Fruit fly (Drosophila melanogaster): ENCODE results near the gene Oga.
A peak's percentile ranks its signal among the peaks of the same experiment; 100 is the strongest.

DNA sequence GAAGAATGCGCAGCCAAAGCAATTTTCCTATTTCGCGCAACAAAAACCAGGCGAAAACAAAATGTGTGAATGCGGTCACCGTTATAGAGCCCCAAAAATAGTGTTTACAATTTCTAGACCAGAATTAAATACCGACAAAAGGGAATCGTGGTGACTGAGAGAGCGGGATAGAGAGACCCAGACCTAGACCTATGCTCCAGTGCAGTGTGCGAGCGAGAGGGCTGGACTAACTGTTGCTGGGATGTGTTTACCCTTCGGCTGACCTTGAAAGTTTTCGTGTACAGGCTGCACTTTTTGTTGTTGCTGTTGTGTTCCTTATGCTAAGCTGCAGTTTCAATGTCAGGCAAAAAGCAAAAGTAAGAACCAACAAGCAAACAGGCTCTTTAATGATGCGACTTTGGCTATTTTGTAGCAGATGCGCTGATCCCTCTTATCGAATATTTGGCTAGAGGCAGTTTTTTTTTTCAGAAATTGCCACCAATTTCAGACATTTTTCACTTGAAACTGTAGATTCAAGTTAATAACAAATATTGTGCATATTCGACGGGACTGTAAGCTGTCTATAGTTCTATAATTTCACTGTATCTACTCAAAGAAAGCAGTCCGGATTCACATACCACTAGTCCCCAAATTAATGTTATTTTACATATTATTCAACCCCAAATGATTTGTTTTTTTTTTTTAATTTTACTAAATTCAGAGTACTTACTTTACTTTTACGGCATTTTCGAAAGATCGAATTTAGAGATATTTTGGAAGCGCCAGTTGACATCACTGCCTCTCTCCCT is 32.1 kb upstream of the Oga start:
- TF ChIP-seq CG10209 (GFP tag; optimal IDR thresholded peaks at IDR 0.05), result peak; percentile 43
- peak; percentile 54 for TF ChIP-seq dmrt99B (tag; optimal IDR thresholded peaks at IDR 0.05)
- TF ChIP-seq insv (GFP tag; optimal IDR thresholded peaks at IDR 0.05), result no peak
- no peak for TF ChIP-seq Dll (GFP tag; IDR thresholded peaks at IDR 0.05; ENCODE audit: partially characterized antibody)
- no peak for TF ChIP-seq D (optimal IDR thresholded peaks at IDR 0.05)
- peak; percentile 51 for TF ChIP-seq D (GFP tag; optimal IDR thresholded peaks at IDR 0.05)
- no peak for TF ChIP-seq CG4328 (GFP tag; optimal IDR thresholded peaks at IDR 0.05)
- peak; percentile 17 for TF ChIP-seq CG10274 (GFP tag; optimal IDR thresholded peaks at IDR 0.05)
- no peak for TF ChIP-seq h (optimal IDR thresholded peaks at IDR 0.05)
- no peak for TF ChIP-seq klu (GFP tag; IDR thresholded peaks at IDR 0.05)
- no peak for TF ChIP-seq D19A (tag; optimal IDR thresholded peaks at IDR 0.05)
- peak; percentile 88 for TF ChIP-seq Blimp-1 (GFP tag; optimal IDR thresholded peaks at IDR 0.05)
- peak; percentile 34 for TF ChIP-seq Max (GFP tag; optimal IDR thresholded peaks at IDR 0.05)
- TF ChIP-seq NFAT (GFP tag; IDR thresholded peaks at IDR 0.05), result no peak
